Fruit fly (Drosophila melanogaster) whole organism, embryonic: Measurements from ENCODE around the gene CG16734.

ENCODE experiments used
- Antp ChIP-seq: fragments of 200-800 bp; sonication (Bioruptor generic); optimal IDR thresholded peaks from 3 replicates; lab custom pipeline; 2016; ENCODE audit warnings: missing biosample characterization, missing genetic modification characterization
- CG11398 ChIP-seq: fragments of 200-800 bp; sonication (Bioruptor generic); optimal IDR thresholded peaks from 2 replicates; lab custom pipeline; 2016; ENCODE audit warnings: missing biosample characterization, missing genetic modification characterization
- CG11696 ChIP-seq: fragments of 200-800 bp; sonication (Bioruptor generic); IDR thresholded peaks from 2 replicates; pipeline ENCODE4 v1.3.6; 2022; ENCODE audit warnings: missing biosample characterization, missing genetic modification characterization
- CG17612 ChIP-seq: fragments of 200-800 bp; sonication (Bioruptor generic); IDR thresholded peaks from 2 replicates; pipeline ENCODE4 v1.3.6; 2022; ENCODE audit warnings: missing biosample characterization, missing genetic modification characterization
- CG3065 ChIP-seq: fragments of 200-800 bp; sonication (Bioruptor generic); optimal IDR thresholded peaks from 2 replicates; lab custom pipeline; 2016; ENCODE audit warnings: missing biosample characterization, missing genetic modification characterization
- Ets97D ChIP-seq: fragments of 200-800 bp; sonication (Bioruptor generic); optimal IDR thresholded peaks from 3 replicates; lab custom pipeline; 2016; ENCODE audit warnings: missing biosample characterization, missing genetic modification characterization
- NfI ChIP-seq: fragments of 200-800 bp; sonication (Bioruptor generic); optimal IDR thresholded peaks from 3 replicates; lab custom pipeline; 2018; ENCODE audit warnings: missing biosample characterization, mild to moderate bottlenecking, missing genetic modification characterization, moderate library complexity
- Oaz ChIP-seq: fragments of 200-800 bp; sonication (Bioruptor generic); IDR thresholded peaks from 2 replicates; pipeline ENCODE4 v1.3.6; 2022; ENCODE audit warnings: missing biosample characterization, missing genetic modification characterization
- aop ChIP-seq: fragments of 200-800 bp; sonication (Bioruptor generic); IDR thresholded peaks from 2 replicates; pipeline ENCODE4 v1.3.6; 2022; ENCODE audit warnings: missing biosample characterization, missing genetic modification characterization
- insv ChIP-seq, 2 experiments: fragments of 200-800 bp; sonication (Bioruptor generic); optimal IDR thresholded peaks; 3 replicates each; lab custom pipeline; 2016 to 2018; ENCODE audit warnings: missing biosample characterization in 2 of 2, missing genetic modification characterization in 2 of 2
- jigr1 ChIP-seq: fragments of 200-800 bp; sonication (Bioruptor generic); IDR thresholded peaks from 3 replicates; pipeline ENCODE4 v1.3.6; 2022; ENCODE audit warnings: missing biosample characterization, missing genetic modification characterization

DNA sequence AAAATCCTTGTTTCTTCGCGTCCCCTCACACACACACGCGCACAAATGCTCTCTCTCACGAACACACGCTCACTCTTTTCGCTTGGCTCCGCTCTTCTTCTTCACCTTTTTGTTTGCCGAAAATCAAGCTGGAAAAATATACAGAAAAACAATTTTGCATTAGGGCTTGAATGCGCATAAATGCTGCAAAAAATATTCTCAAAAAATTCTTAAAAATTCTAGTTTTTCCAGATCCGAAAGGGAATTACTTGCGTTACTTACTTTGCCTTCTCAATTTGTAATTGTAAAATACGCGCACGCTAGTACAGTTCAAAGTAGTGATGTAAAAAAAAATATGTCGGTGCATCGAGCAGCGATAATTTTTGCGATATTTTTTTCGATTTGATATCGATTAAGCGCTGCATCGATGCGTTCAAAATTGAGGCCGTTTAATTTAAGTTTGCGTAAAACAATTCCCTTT, 14.9 kb upstream of the CG16734 start:
- TF ChIP-seq CG3065 (GFP tag; lab: Kevin White, UChicago), result no peak
- no peak for TF ChIP-seq insv (GFP tag; optimal IDR thresholded peaks at IDR 0.05; lab: Kevin White, UChicago)
- TF ChIP-seq CG17612 (GFP tag; lab: Robert Waterston, UW), result no peak
- no peak for TF ChIP-seq jigr1 (GFP tag; lab: Robert Waterston, UW)
- TF ChIP-seq CG11398, result no peak
- no peak for TF ChIP-seq Oaz (GFP tag; lab: Robert Waterston, UW)
- TF ChIP-seq CG11696 (GFP tag; lab: Robert Waterston, UW), result no peak
- no peak for TF ChIP-seq aop (GFP tag; lab: Robert Waterston, UW)
- peak; percentile 12 for TF ChIP-seq NfI (GFP tag; lab: Kevin White, UChicago)
- TF ChIP-seq Antp (GFP tag; lab: Kevin White, UChicago), result no peak
- TF ChIP-seq Ets97D (GFP tag; lab: Kevin White, UChicago), result peak; percentile 55
